Fruit fly (Drosophila melanogaster) whole organism, embryonic: Measurements from ENCODE around the gene CG6878.

Source experiments
- BEAF-32 ChIP-seq: fragments of 200-800 bp; sonication (Bioruptor generic); optimal IDR thresholded peaks from 3 replicates; lab custom pipeline; 2017; ENCODE audit warnings: missing biosample characterization, missing genetic modification characterization, mild to moderate bottlenecking, moderate library complexity, missing genetic modification reagents
- Bgb ChIP-seq: fragments of 200-800 bp; sonication (Bioruptor generic); IDR thresholded peaks from 2 replicates; pipeline ENCODE4 v1.3.6; 2022; ENCODE audit warnings: missing biosample characterization, missing genetic modification characterization; ENCODE audit not compliant: partially characterized antibody
- CG10147 ChIP-seq: fragments of 200-800 bp; sonication (Bioruptor generic); optimal IDR thresholded peaks from 2 replicates; lab custom pipeline; 2019; ENCODE audit warnings: missing biosample characterization, mild to moderate bottlenecking, missing genetic modification characterization, moderate library complexity
- CG12071 ChIP-seq: fragments of 200-800 bp; sonication (Bioruptor generic); optimal IDR thresholded peaks from 3 replicates; lab custom pipeline; 2018; ENCODE audit warnings: missing biosample characterization, mild to moderate bottlenecking, missing genetic modification characterization
- CG12299 ChIP-seq: fragments of 200-800 bp; sonication (Bioruptor generic); optimal IDR thresholded peaks from 2 replicates; lab custom pipeline; 2018; ENCODE audit warnings: missing biosample characterization, mild to moderate bottlenecking, missing genetic modification characterization
- CG12659 ChIP-seq: fragments of 200-800 bp; sonication (Bioruptor generic); optimal IDR thresholded peaks from 3 replicates; lab custom pipeline; 2017; ENCODE audit warnings: mild to moderate bottlenecking, missing biosample characterization, missing genetic modification reagents, missing genetic modification characterization
- CG13296 ChIP-seq: fragments of 200-800 bp; sonication (Bioruptor generic); optimal IDR thresholded peaks from 3 replicates; lab custom pipeline; 2018; ENCODE audit warnings: missing biosample characterization, mild to moderate bottlenecking, missing genetic modification characterization
- CG14667 ChIP-seq: fragments of 200-800 bp; sonication (Bioruptor generic); IDR thresholded peaks from 2 replicates; pipeline ENCODE4 v1.3.6; 2022; ENCODE audit warnings: missing biosample characterization, missing genetic modification characterization
- CG15601 ChIP-seq: fragments of 200-800 bp; sonication (Bioruptor generic); optimal IDR thresholded peaks from 3 replicates; lab custom pipeline; 2019; ENCODE audit warnings: missing biosample characterization, mild to moderate bottlenecking, missing genetic modification characterization, moderate library complexity
- CG1603 ChIP-seq: fragments of 200-800 bp; sonication (Bioruptor generic); optimal IDR thresholded peaks from 2 replicates; lab custom pipeline; 2019; ENCODE audit warnings: missing biosample characterization, mild to moderate bottlenecking, missing genetic modification characterization, moderate library complexity
- CG16813 ChIP-seq: fragments of 200-800 bp; sonication (Bioruptor generic); IDR thresholded peaks from 3 replicates; pipeline ENCODE4 v1.3.6; 2022; ENCODE audit warnings: missing biosample characterization, missing genetic modification characterization; ENCODE audit not compliant: partially characterized antibody
- CG17829 ChIP-seq: fragments of 200-800 bp; optimal IDR thresholded peaks from 2 replicates; lab custom pipeline; 2019; ENCODE audit warnings: missing biosample characterization, mild to moderate bottlenecking, missing genetic modification characterization, moderate library complexity
- CG18619 ChIP-seq: fragments of 200-800 bp; sonication (Bioruptor generic); optimal IDR thresholded peaks from 3 replicates; lab custom pipeline; 2017; ENCODE audit warnings: missing biosample characterization, mild to moderate bottlenecking, missing genetic modification characterization
- CG2712 ChIP-seq: fragments of 200-800 bp; optimal IDR thresholded peaks from 3 replicates; lab custom pipeline; 2019; ENCODE audit warnings: missing biosample characterization, mild to moderate bottlenecking, missing genetic modification characterization, moderate library complexity
- CG32532 ChIP-seq: fragments of 200-800 bp; sonication (Bioruptor generic); IDR thresholded peaks from 2 replicates; pipeline ENCODE4 v1.3.6; 2022; ENCODE audit warnings: missing biosample characterization, missing genetic modification characterization
- CG34376 ChIP-seq: fragments of 200-800 bp; sonication (Bioruptor generic); optimal IDR thresholded peaks from 2 replicates; lab custom pipeline; 2018; ENCODE audit warnings: missing biosample characterization, mild to moderate bottlenecking, missing genetic modification characterization
- CTCF ChIP-seq: fragments of 200-800 bp; sonication (Bioruptor generic); optimal IDR thresholded peaks from 2 replicates; lab custom pipeline; 2017; ENCODE audit warnings: missing biosample characterization, mild to moderate bottlenecking, missing genetic modification characterization, moderate library complexity
- Dp ChIP-seq: fragments of 200-800 bp; sonication (Bioruptor generic); optimal IDR thresholded peaks from 2 replicates; lab custom pipeline; 2018; ENCODE audit warnings: missing biosample characterization, mild to moderate bottlenecking, missing genetic modification characterization, moderate library complexity
- Dref ChIP-seq: fragments of 200-800 bp; sonication (Bioruptor generic); IDR thresholded peaks from 2 replicates; pipeline ENCODE4 v1.3.6; 2022; ENCODE audit warnings: missing biosample characterization, missing genetic modification characterization
- E2f2 ChIP-seq: fragments of 200-800 bp; sonication (Bioruptor generic); IDR thresholded peaks from 2 replicates; pipeline ENCODE4 v1.3.6; 2022; ENCODE audit warnings: missing biosample characterization, missing genetic modification characterization
- Ets97D ChIP-seq: fragments of 200-800 bp; sonication (Bioruptor generic); optimal IDR thresholded peaks from 3 replicates; lab custom pipeline; 2016; ENCODE audit warnings: missing biosample characterization, missing genetic modification characterization
- Lhr ChIP-seq: fragments of 200-800 bp; sonication (Bioruptor generic); optimal IDR thresholded peaks from 3 replicates; lab custom pipeline; 2017; ENCODE audit warnings: mild to moderate bottlenecking, missing biosample characterization, missing genetic modification reagents, missing genetic modification characterization
- MESR4 ChIP-seq: fragments of 200-800 bp; sonication (Bioruptor generic); optimal IDR thresholded peaks from 2 replicates; lab custom pipeline; 2018; ENCODE audit warnings: missing biosample characterization, mild to moderate bottlenecking, missing genetic modification characterization, moderate library complexity
- Max ChIP-seq: fragments of 200-800 bp; sonication (Bioruptor generic); optimal IDR thresholded peaks from 2 replicates; lab custom pipeline; 2016; ENCODE audit warnings: missing biosample characterization, mild to moderate bottlenecking, missing genetic modification characterization
- PHDP ChIP-seq: fragments of 200-800 bp; sonication (Bioruptor generic); optimal IDR thresholded peaks from 3 replicates; lab custom pipeline; 2018; ENCODE audit warnings: missing biosample characterization, mild to moderate bottlenecking, missing genetic modification characterization, moderate library complexity
- Stat92E ChIP-seq, 3 experiments: fragments of >200 bp in 2 of 3; fragments of 200-800 bp in 1 of 3; sonication (Bioruptor generic) in 1 of 3; optimal IDR thresholded peaks; 2 replicates each; lab custom pipeline; 2017 to 2019; ENCODE audit warnings: missing biosample characterization in 3 of 3, missing genetic modification characterization in 3 of 3, mild to moderate bottlenecking in 1 of 3, moderate library complexity in 1 of 3
- Xbp1 ChIP-seq: fragments of 200-800 bp; sonication (Bioruptor generic); optimal IDR thresholded peaks from 3 replicates; lab custom pipeline; 2016; ENCODE audit warnings: missing biosample characterization, mild to moderate bottlenecking, missing genetic modification characterization
- ato ChIP-seq: fragments of 200-800 bp; sonication (Bioruptor generic); IDR thresholded peaks from 2 replicates; pipeline ENCODE4 v1.3.6; 2022; ENCODE audit warnings: missing biosample characterization, missing genetic modification characterization; ENCODE audit not compliant: partially characterized antibody
- bcd ChIP-seq: fragments of 200-800 bp; sonication (Bioruptor generic); optimal IDR thresholded peaks from 2 replicates; lab custom pipeline; 2017; ENCODE audit warnings: missing biosample characterization, mild to moderate bottlenecking, missing genetic modification characterization
- bsh ChIP-seq, 2 experiments: fragments of 200-800 bp; sonication (Bioruptor generic); optimal IDR thresholded peaks; 2 replicates each; lab custom pipeline; 2017 to 2018; ENCODE audit warnings: mild to moderate bottlenecking in 2 of 2, missing biosample characterization in 2 of 2, missing genetic modification characterization in 2 of 2, moderate library complexity in 1 of 2
- chif ChIP-seq, 2 experiments: fragments of 200-800 bp; sonication (Bioruptor generic); optimal IDR thresholded peaks; 3 replicates each; lab custom pipeline; 2016; ENCODE audit warnings: missing biosample characterization in 2 of 2, missing genetic modification characterization in 2 of 2
- gem ChIP-seq: fragments of 200-800 bp; sonication (Bioruptor generic); optimal IDR thresholded peaks from 2 replicates; lab custom pipeline; 2019; ENCODE audit warnings: missing biosample characterization, mild to moderate bottlenecking, missing genetic modification characterization, moderate library complexity
- lilli ChIP-seq: fragments of 200-800 bp; sonication (Bioruptor generic); optimal IDR thresholded peaks from 3 replicates; lab custom pipeline; 2016; ENCODE audit warnings: missing biosample characterization, missing genetic modification characterization
- onecut ChIP-seq: fragments of 200-800 bp; sonication (Bioruptor generic); IDR thresholded peaks from 2 replicates; pipeline ENCODE4 v1.3.6; 2022; ENCODE audit warnings: missing biosample characterization, missing genetic modification characterization
- otp ChIP-seq: fragments of 200-800 bp; sonication (Bioruptor generic); IDR thresholded peaks from 3 replicates; pipeline ENCODE4, ENCODE4 v1.3.6; 2022; ENCODE audit warnings: missing biosample characterization, missing genetic modification characterization
- phol ChIP-seq: fragments of 200-800 bp; sonication (Bioruptor generic); optimal IDR thresholded peaks from 3 replicates; lab custom pipeline; 2018; ENCODE audit warnings: missing biosample characterization, mild to moderate bottlenecking, missing genetic modification characterization, moderate library complexity
- tap ChIP-seq: fragments of 200-800 bp; optimal IDR thresholded peaks from 3 replicates; lab custom pipeline; 2019; ENCODE audit warnings: missing biosample characterization, mild to moderate bottlenecking, missing genetic modification characterization, moderate library complexity
- trem ChIP-seq: fragments of 200-800 bp; optimal IDR thresholded peaks from 3 replicates; lab custom pipeline; 2019; ENCODE audit warnings: missing biosample characterization, mild to moderate bottlenecking, missing genetic modification characterization, moderate library complexity
- unc-4 ChIP-seq: fragments of 200-800 bp; sonication (Bioruptor generic); IDR thresholded peaks from 2 replicates; pipeline ENCODE4 v1.3.6; 2022; ENCODE audit warnings: missing biosample characterization, missing genetic modification characterization; ENCODE audit not compliant: partially characterized antibody

The CG6878 gene

DNA sequence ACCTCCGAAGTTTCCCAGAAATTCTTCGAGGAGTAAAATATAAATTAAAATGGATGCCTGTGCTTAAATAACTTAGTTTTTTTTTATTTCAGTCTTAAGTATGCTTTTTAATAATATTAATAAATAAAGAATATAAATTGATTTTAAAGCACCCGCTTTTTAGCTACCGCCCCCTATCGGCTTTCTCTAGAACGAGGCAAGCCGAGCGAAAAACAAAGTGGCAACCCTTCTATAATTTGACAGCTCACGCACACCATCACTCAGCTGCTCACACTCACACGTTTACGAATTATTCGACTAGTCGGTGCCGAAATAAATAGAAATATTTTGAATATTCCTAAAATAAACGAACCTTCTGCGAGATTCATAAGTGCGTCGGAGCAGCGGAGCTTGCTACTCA lies at the start of gene CG6878 (continued):
- TF ChIP-seq PHDP (tag; lab: Kevin White, UChicago) (peak; percentile 42), MESR4 (GFP tag; lab: Kevin White, UChicago) (peak; percentile 79), onecut (GFP tag; lab: Robert Waterston, UW) (peak; percentile 42; the same call in 1 of the 2 replicates), CG2712 (peak; percentile 55), CG12071 (GFP tag; lab: Kevin White, UChicago) (no peak), phol (tag; lab: Kevin White, UChicago) (peak; percentile 47), lilli (GFP tag; lab: Kevin White, UChicago) (peak; percentile 28), CG10147 (GFP tag; lab: Kevin White, UChicago) (no peak), bcd (GFP tag; lab: Kevin White, UChicago) (peak; percentile 8), CG13296 (GFP tag; lab: Kevin White, UChicago) (peak; percentile 5), CG12299 (no peak), CG18619 (GFP tag; lab: Kevin White, UChicago) (no peak), Xbp1 (GFP tag; lab: Kevin White, UChicago) (peak; percentile 24), Max (GFP tag; lab: Kevin White, UChicago) (peak; percentile 3), Dref (0 out of 2 replicates have a peak, but pooled peaks have one; percentile 32), CG32532 (peak; percentile 40; the same call in 1 of the 2 replicates), CG1603 (tag; lab: Kevin White, UChicago) (peak; percentile 61), Lhr (GFP tag; lab: Kevin White, UChicago) (peak; percentile 54), gem (tag; lab: Kevin White, UChicago) (peak; percentile 24), CG34376 (peak; percentile 6), CG17829 (tag; lab: Kevin White, UChicago) (peak; percentile 38), otp (GFP tag; lab: Robert Waterston, UW) (peak; percentile 25; the same call in 1 of the 3 replicates), CG12659 (GFP tag; lab: Kevin White, UChicago) (peak; percentile 63), BEAF-32 (GFP tag; lab: Kevin White, UChicago) (peak; percentile 43), trem (tag; lab: Kevin White, UChicago) (peak; percentile 74), CG16813 (GFP tag; lab: Robert Waterston, UW) (peak; percentile 37; the same call in 1 of the 3 replicates), CG14667 (GFP tag; lab: Robert Waterston, UW) (no peak), Dp (GFP tag; lab: Kevin White, UChicago) (peak; percentile 95), ato (peak; percentile 28; the same call in 1 of the 2 replicates), chif (GFP tag; optimal IDR thresholded peaks at IDR 0.05; lab: Kevin White, UChicago) (no peak), Ets97D (peak; percentile 71), CG15601 (tag; lab: Kevin White, UChicago) (peak; percentile 37), Bgb (GFP tag; lab: Robert Waterston, UW) (peak; percentile 56), tap (tag; lab: Kevin White, UChicago) (peak; percentile 32), E2f2 (GFP tag; lab: Robert Waterston, UW) (peak; percentile 97), CTCF (GFP tag; lab: Kevin White, UChicago) (peak; percentile 97), unc-4 (GFP tag; lab: Robert Waterston, UW) (peak; percentile 34; the same call in 1 of the 2 replicates), Stat92E (GFP tag; optimal IDR thresholded peaks at IDR 0.05; lab: Kevin White, UChicago) (peak in 1 of 3 experiments; percentile 18), bsh (GFP tag; optimal IDR thresholded peaks at IDR 0.05; lab: Kevin White, UChicago) (peak in 1 of 2 experiments; percentile 11)
